Worm (Caenorhabditis elegans): ENCODE results near the gene nhr-14.

- TF ChIP-seq W03F9.2 (tag; optimal IDR thresholded peaks at IDR 0.05) (no peak), him-1 (tag; optimal IDR thresholded peaks at IDR 0.05) (no peak), dao-5 (tag; optimal IDR thresholded peaks at IDR 0.05) (no peak)
Observed at ce11 chrX:8463889-8464444, 12.0 kb downstream of the nhr-14 start.

All from whole organism, L4/young adult.